Fruit fly (Drosophila melanogaster) whole organism, embryonic: ENCODE data around the gene Dhps.

Source experiments
- Asciz ChIP-seq: fragments of 200-800 bp; sonication (Bioruptor generic); optimal IDR thresholded peaks from 2 replicates; lab custom pipeline; 2017; ENCODE audit warnings: missing biosample characterization, mild to moderate bottlenecking, missing genetic modification characterization, missing genetic modification reagents
- Atf3 ChIP-seq: fragments of 200-800 bp; sonication (Bioruptor generic); optimal IDR thresholded peaks from 3 replicates; lab custom pipeline; 2016; ENCODE audit warnings: missing biosample characterization, missing genetic modification characterization
- CG14014 ChIP-seq: fragments of 200-800 bp; sonication (Bioruptor generic); IDR thresholded peaks from 2 replicates; pipeline ENCODE4 v1.3.6; 2022; ENCODE audit warnings: missing biosample characterization, missing genetic modification characterization
- CG14667 ChIP-seq: fragments of 200-800 bp; sonication (Bioruptor generic); IDR thresholded peaks from 2 replicates; pipeline ENCODE4 v1.3.6; 2022; ENCODE audit warnings: missing biosample characterization, missing genetic modification characterization
- CG17361 ChIP-seq: fragments of 200-800 bp; sonication (Bioruptor generic); IDR thresholded peaks from 3 replicates; pipeline ENCODE4 v1.3.6; 2022; ENCODE audit warnings: missing biosample characterization, missing genetic modification characterization
- CG18599 ChIP-seq: fragments of 200-800 bp; sonication (Bioruptor generic); optimal IDR thresholded peaks from 3 replicates; lab custom pipeline; 2017; ENCODE audit warnings: missing biosample characterization, missing genetic modification characterization, mild to moderate bottlenecking, moderate library complexity, missing genetic modification reagents
- CG18764 ChIP-seq: fragments of 200-800 bp; sonication (Bioruptor generic); optimal IDR thresholded peaks from 3 replicates; lab custom pipeline; 2016; ENCODE audit warnings: missing biosample characterization, missing genetic modification characterization
- CG2875 ChIP-seq: fragments of 200-800 bp; sonication (Bioruptor generic); optimal IDR thresholded peaks from 2 replicates; lab custom pipeline; 2017; ENCODE audit warnings: missing biosample characterization, mild to moderate bottlenecking, missing genetic modification characterization, missing genetic modification reagents
- CG30403 ChIP-seq: fragments of 200-800 bp; sonication (Bioruptor generic); optimal IDR thresholded peaks from 3 replicates; lab custom pipeline; 2016; ENCODE audit warnings: missing biosample characterization, missing genetic modification characterization
- CG3065 ChIP-seq: fragments of 200-800 bp; sonication (Bioruptor generic); optimal IDR thresholded peaks from 2 replicates; lab custom pipeline; 2016; ENCODE audit warnings: missing biosample characterization, missing genetic modification characterization
- CG31365 ChIP-seq: fragments of 200-800 bp; sonication (Bioruptor generic); optimal IDR thresholded peaks from 2 replicates; lab custom pipeline; 2018; ENCODE audit warnings: missing biosample characterization, mild to moderate bottlenecking, missing genetic modification characterization
- CG34376 ChIP-seq: fragments of 200-800 bp; sonication (Bioruptor generic); optimal IDR thresholded peaks from 2 replicates; lab custom pipeline; 2018; ENCODE audit warnings: missing biosample characterization, mild to moderate bottlenecking, missing genetic modification characterization
- CG34422 ChIP-seq: fragments of 200-800 bp; sonication (Bioruptor generic); IDR thresholded peaks from 3 replicates; pipeline ENCODE4 v1.3.6; 2022; ENCODE audit warnings: missing biosample characterization, missing genetic modification characterization
- CG6689 ChIP-seq: fragments of 200-800 bp; sonication (Bioruptor generic); IDR thresholded peaks from 2 replicates; pipeline ENCODE4 v1.3.6; 2022; ENCODE audit warnings: missing biosample characterization, missing genetic modification characterization
- CG9437 ChIP-seq: fragments of 200-800 bp; sonication (Bioruptor generic); optimal IDR thresholded peaks from 2 replicates; lab custom pipeline; 2018; ENCODE audit warnings: missing biosample characterization, mild to moderate bottlenecking, missing genetic modification characterization
- Deaf1 ChIP-seq: fragments of 200-800 bp; optimal IDR thresholded peaks from 3 replicates; lab custom pipeline; 2019; ENCODE audit warnings: missing biosample characterization, mild to moderate bottlenecking, missing genetic modification characterization, moderate library complexity
- Ets65A ChIP-seq: fragments of 200-800 bp; sonication (Bioruptor generic); peaks from one replicate; lab custom pipeline; 2016; ENCODE audit warnings: missing biosample characterization, missing genetic modification characterization
- Fer3 ChIP-seq: fragments of 200-800 bp; sonication (Bioruptor generic); optimal IDR thresholded peaks from 2 replicates; lab custom pipeline; 2018; ENCODE audit warnings: missing biosample characterization, mild to moderate bottlenecking, missing genetic modification characterization, moderate library complexity
- H15 ChIP-seq: fragments of 200-800 bp; sonication (Bioruptor generic); IDR thresholded peaks from 3 replicates; pipeline ENCODE4 v1.3.6; 2022; ENCODE audit warnings: missing biosample characterization, missing genetic modification characterization
- H2.0 ChIP-seq: fragments of 200-800 bp; sonication (Bioruptor generic); IDR thresholded peaks from 2 replicates; pipeline ENCODE4 v1.3.6; 2022; ENCODE audit warnings: missing biosample characterization, missing genetic modification characterization
- Hr3 ChIP-seq: fragments of 200-800 bp; sonication (Bioruptor generic); optimal IDR thresholded peaks from 3 replicates; lab custom pipeline; 2016; ENCODE audit warnings: missing biosample characterization, missing genetic modification characterization
- Max ChIP-seq: fragments of 200-800 bp; sonication (Bioruptor generic); optimal IDR thresholded peaks from 2 replicates; lab custom pipeline; 2016; ENCODE audit warnings: missing biosample characterization, mild to moderate bottlenecking, missing genetic modification characterization
- Med ChIP-seq: fragments of 200-800 bp; sonication (Bioruptor generic); peaks from one replicate; lab custom pipeline; 2016; ENCODE audit warnings: missing biosample characterization, missing genetic modification characterization, mild to moderate bottlenecking, inconsistent platforms, moderate library complexity
- NfI ChIP-seq: fragments of 200-800 bp; sonication (Bioruptor generic); optimal IDR thresholded peaks from 3 replicates; lab custom pipeline; 2018; ENCODE audit warnings: missing biosample characterization, mild to moderate bottlenecking, missing genetic modification characterization, moderate library complexity
- PHDP ChIP-seq: fragments of 200-800 bp; sonication (Bioruptor generic); optimal IDR thresholded peaks from 3 replicates; lab custom pipeline; 2018; ENCODE audit warnings: missing biosample characterization, mild to moderate bottlenecking, missing genetic modification characterization, moderate library complexity
- Rx ChIP-seq: fragments of 200-800 bp; sonication (Bioruptor generic); IDR thresholded peaks from 2 replicates; pipeline ENCODE4 v1.3.6; 2022; ENCODE audit warnings: missing biosample characterization, missing genetic modification characterization
- Six4 ChIP-seq: fragments of 200-800 bp; sonication (Bioruptor generic); optimal IDR thresholded peaks from 2 replicates; lab custom pipeline; 2016; ENCODE audit warnings: missing biosample characterization, missing genetic modification characterization
- Sox100B ChIP-seq: fragments of 200-800 bp; sonication (Bioruptor generic); optimal IDR thresholded peaks from 3 replicates; lab custom pipeline; 2018; ENCODE audit warnings: missing biosample characterization, mild to moderate bottlenecking, missing genetic modification characterization
- Sox102F ChIP-seq: fragments of 200-800 bp; sonication (Bioruptor generic); optimal IDR thresholded peaks from 2 replicates; lab custom pipeline; 2018; ENCODE audit warnings: missing biosample characterization, mild to moderate bottlenecking, missing genetic modification characterization, moderate library complexity
- bab2 ChIP-seq: fragments of 200-800 bp; sonication (Bioruptor generic); optimal IDR thresholded peaks from 2 replicates; lab custom pipeline; 2016; ENCODE audit warnings: missing biosample characterization, missing genetic modification characterization
- bcd ChIP-seq: fragments of 200-800 bp; sonication (Bioruptor generic); optimal IDR thresholded peaks from 2 replicates; lab custom pipeline; 2017; ENCODE audit warnings: missing biosample characterization, mild to moderate bottlenecking, missing genetic modification characterization
- chm ChIP-seq: fragments of 200-800 bp; sonication (Bioruptor generic); IDR thresholded peaks from 2 replicates; pipeline ENCODE4 v1.3.6; 2022; ENCODE audit warnings: missing biosample characterization, missing genetic modification characterization
- crol ChIP-seq: fragments of 200-800 bp; sonication (Bioruptor generic); IDR thresholded peaks from 2 replicates; pipeline ENCODE4 v1.3.6; 2022; ENCODE audit warnings: missing biosample characterization, missing genetic modification characterization
- esg ChIP-seq: fragments of 200-800 bp; sonication (Bioruptor generic); conservative IDR thresholded peaks from 2 replicates; pipeline ENCODE4 v1.3.6; 2022; ENCODE audit warnings: missing biosample characterization, missing genetic modification characterization
- gce ChIP-seq: fragments of 200-800 bp; sonication (Bioruptor generic); IDR thresholded peaks from 3 replicates; pipeline ENCODE4 v1.3.6; 2022; ENCODE audit warnings: missing biosample characterization, missing genetic modification characterization
- gcm ChIP-seq: fragments of 200-800 bp; sonication (Bioruptor generic); optimal IDR thresholded peaks from 2 replicates; lab custom pipeline; 2019; ENCODE audit warnings: missing biosample characterization, mild to moderate bottlenecking, missing genetic modification characterization, moderate library complexity
- inv ChIP-seq: fragments of 200-800 bp; sonication (Bioruptor generic); IDR thresholded peaks from 2 replicates; pipeline ENCODE4 v1.3.6; 2022; ENCODE audit warnings: missing biosample characterization, missing genetic modification characterization; ENCODE audit not compliant: partially characterized antibody
- kah ChIP-seq: fragments of 200-800 bp; sonication (Bioruptor generic); optimal IDR thresholded peaks from 2 replicates; lab custom pipeline; 2018; ENCODE audit warnings: missing biosample characterization, mild to moderate bottlenecking, missing genetic modification characterization
- ken ChIP-seq: fragments of 200-800 bp; sonication (Bioruptor generic); IDR thresholded peaks from 3 replicates; pipeline ENCODE4 v1.3.6; 2022; ENCODE audit warnings: missing biosample characterization, missing genetic modification characterization
- maf-S ChIP-seq: fragments of 200-800 bp; sonication (Bioruptor generic); optimal IDR thresholded peaks from 2 replicates; lab custom pipeline; 2016; ENCODE audit warnings: missing biosample characterization, missing genetic modification characterization
- mam ChIP-seq: fragments of 200-800 bp; sonication (Bioruptor generic); optimal IDR thresholded peaks from 3 replicates; lab custom pipeline; 2016; ENCODE audit warnings: missing biosample characterization, missing genetic modification characterization
- onecut ChIP-seq: fragments of 200-800 bp; sonication (Bioruptor generic); IDR thresholded peaks from 2 replicates; pipeline ENCODE4 v1.3.6; 2022; ENCODE audit warnings: missing biosample characterization, missing genetic modification characterization
- otp ChIP-seq: fragments of 200-800 bp; sonication (Bioruptor generic); IDR thresholded peaks from 3 replicates; pipeline ENCODE4, ENCODE4 v1.3.6; 2022; ENCODE audit warnings: missing biosample characterization, missing genetic modification characterization
- phol ChIP-seq: fragments of 200-800 bp; sonication (Bioruptor generic); optimal IDR thresholded peaks from 3 replicates; lab custom pipeline; 2018; ENCODE audit warnings: missing biosample characterization, mild to moderate bottlenecking, missing genetic modification characterization, moderate library complexity
- pum ChIP-seq: fragments of 200-800 bp; sonication (Bioruptor generic); optimal IDR thresholded peaks from 2 replicates; lab custom pipeline; 2016; ENCODE audit warnings: missing biosample characterization, missing genetic modification characterization
- tap ChIP-seq: fragments of 200-800 bp; optimal IDR thresholded peaks from 3 replicates; lab custom pipeline; 2019; ENCODE audit warnings: missing biosample characterization, mild to moderate bottlenecking, missing genetic modification characterization, moderate library complexity
- unpg ChIP-seq: fragments of 200-800 bp; sonication (Bioruptor generic); optimal IDR thresholded peaks from 3 replicates; lab custom pipeline; 2018; ENCODE audit warnings: missing biosample characterization, mild to moderate bottlenecking, missing genetic modification characterization, moderate library complexity
- wdn ChIP-seq: fragments of 200-800 bp; sonication (Bioruptor generic); IDR thresholded peaks from 2 replicates; pipeline ENCODE4 v1.3.6; 2022; ENCODE audit warnings: missing biosample characterization, missing genetic modification characterization
- zf30C ChIP-seq: fragments of 200-800 bp; sonication (Bioruptor generic); optimal IDR thresholded peaks from 3 replicates; lab custom pipeline; 2018; ENCODE audit warnings: missing biosample characterization, mild to moderate bottlenecking, missing genetic modification characterization

The Dhps gene

DNA sequence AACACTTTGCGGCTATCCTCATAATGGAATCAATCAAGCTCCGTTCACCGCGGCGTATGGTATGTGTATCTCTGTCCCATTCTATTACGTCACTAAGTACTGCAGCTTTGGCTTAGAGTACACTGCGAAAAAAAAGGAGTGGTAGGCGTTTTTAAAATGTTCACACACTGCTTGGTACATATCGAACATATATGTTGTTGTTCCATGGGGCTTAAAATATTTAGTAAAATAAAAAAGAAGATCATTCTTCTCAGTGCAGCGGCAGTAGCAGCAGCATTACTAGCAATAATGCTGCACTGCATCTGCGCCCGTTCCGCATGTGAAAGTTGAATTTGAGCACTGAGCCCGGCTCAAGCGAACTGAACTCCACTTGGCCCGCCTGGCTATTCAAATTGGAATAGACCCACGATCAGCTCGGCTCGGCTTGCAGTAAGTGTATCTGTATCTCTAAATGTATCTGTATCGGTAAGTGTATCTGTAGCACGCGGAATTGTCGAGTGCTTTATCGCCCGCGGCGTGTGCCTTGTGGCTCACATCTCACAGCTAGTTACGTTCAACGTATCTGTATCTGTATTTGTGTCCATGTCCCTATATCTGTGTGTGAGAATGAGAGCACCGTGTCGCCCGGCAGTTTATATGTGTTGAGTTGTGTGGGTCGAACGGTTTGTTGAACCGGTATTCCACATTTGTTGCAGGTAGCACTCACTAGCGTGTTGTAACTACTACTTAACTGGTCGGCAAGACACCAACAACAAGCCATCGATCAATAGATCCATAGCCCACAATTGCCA lies 44.6 kb upstream of the Dhps start (continued):
- TF ChIP-seq maf-S (no peak), Sox102F (GFP tag; lab: Kevin White, UChicago) (peak; percentile 84), esg (GFP tag; lab: Robert Waterston, UW) (peak; percentile 54; the same call in 1 of the 2 replicates), phol (tag; lab: Kevin White, UChicago) (peak; percentile 69), Med (peak; percentile 84), PHDP (peak; percentile 49), gcm (GFP tag; lab: Kevin White, UChicago) (peak; percentile 12), crol (no peak), Rx (GFP tag; lab: Robert Waterston, UW) (peak; percentile 58), ken (GFP tag; lab: Robert Waterston, UW) (peak; percentile 67), H2.0 (GFP tag; lab: Robert Waterston, UW) (peak; percentile 72; the same call in 1 of the 2 replicates), NfI (GFP tag; lab: Kevin White, UChicago) (peak; percentile 57), Atf3 (GFP tag; lab: Kevin White, UChicago) (peak; percentile 54), chm (no peak), CG9437 (GFP tag; lab: Kevin White, UChicago) (peak; percentile 43), CG14014 (0 out of 2 replicates have a peak, but pooled peaks have one; percentile 31), CG6689 (GFP tag; lab: Robert Waterston, UW) (peak; percentile 51), Asciz (GFP tag; lab: Kevin White, UChicago) (peak; percentile 65), mam (peak; percentile 18), wdn (GFP tag; lab: Robert Waterston, UW) (no peak), Max (GFP tag; lab: Kevin White, UChicago) (peak; percentile 29), CG18599 (GFP tag; lab: Kevin White, UChicago) (peak; percentile 33), CG30403 (GFP tag; lab: Kevin White, UChicago) (peak; percentile 46), Fer3 (tag; lab: Kevin White, UChicago) (peak; percentile 34), CG17361 (GFP tag; lab: Robert Waterston, UW) (0 out of 3 replicates have a peak, but pooled peaks have one; percentile 29), CG34422 (GFP tag; lab: Robert Waterston, UW) (peak; percentile 70; the same call in 2 of the 3 replicates), CG2875 (peak; percentile 59), bcd (GFP tag; lab: Kevin White, UChicago) (peak; percentile 41), H15 (GFP tag; lab: Robert Waterston, UW) (peak; percentile 53; the same call in 1 of the 3 replicates), Ets65A (GFP tag; lab: Kevin White, UChicago) (peak; percentile 46), Hr3 (GFP tag; lab: Kevin White, UChicago) (peak; percentile 43), CG14667 (no peak), Six4 (peak; percentile 1), onecut (GFP tag; lab: Robert Waterston, UW) (peak; percentile 44; the same call in 1 of the 2 replicates), otp (GFP tag; lab: Robert Waterston, UW) (peak; percentile 44; the same call in 1 of the 3 replicates), Deaf1 (tag; lab: Kevin White, UChicago) (no peak), tap (tag; lab: Kevin White, UChicago) (peak; percentile 61), gce (GFP tag; lab: Robert Waterston, UW) (peak; percentile 32; the same call in 1 of the 3 replicates), Sox100B (GFP tag; lab: Kevin White, UChicago) (peak; percentile 60), bab2 (GFP tag; lab: Kevin White, UChicago) (peak; percentile 54), unpg (GFP tag; lab: Kevin White, UChicago) (peak; percentile 40), CG18764 (GFP tag; lab: Kevin White, UChicago) (peak; percentile 35), kah (GFP tag; lab: Kevin White, UChicago) (peak; percentile 46), CG3065 (GFP tag; lab: Kevin White, UChicago) (no peak), pum (GFP tag; lab: Kevin White, UChicago) (peak; percentile 54), CG34376 (GFP tag; lab: Kevin White, UChicago) (no peak), zf30C (GFP tag; lab: Kevin White, UChicago) (no peak), inv (GFP tag; lab: Robert Waterston, UW) (no peak), CG31365 (no peak)
